Fruit fly (Drosophila melanogaster) Kc167 (cell line): ENCODE results near the gene CG14712.

ENCODE experiments used
- Myc ChIP-seq: fragments of >200 bp; optimal IDR thresholded peaks from 2 replicates; lab custom pipeline; 2017; ENCODE audit warnings: missing external identifiers
- Sin3A ChIP-seq: fragments of >200 bp; optimal IDR thresholded peaks from 2 replicates; lab custom pipeline; 2018; ENCODE audit warnings: missing external identifiers
- h ChIP-seq: fragments of >200 bp; optimal IDR thresholded peaks from 3 replicates; lab custom pipeline; 2018; ENCODE audit warnings: missing external identifiers
- psq ChIP-seq: fragments of >200 bp; optimal IDR thresholded peaks from 2 replicates; lab custom pipeline; 2017; ENCODE audit warnings: missing external identifiers
- ttk ChIP-seq: sonication (Bioruptor generic); optimal IDR thresholded peaks from 2 replicates; lab custom pipeline; 2017; ENCODE audit warnings: missing external identifiers

DNA sequence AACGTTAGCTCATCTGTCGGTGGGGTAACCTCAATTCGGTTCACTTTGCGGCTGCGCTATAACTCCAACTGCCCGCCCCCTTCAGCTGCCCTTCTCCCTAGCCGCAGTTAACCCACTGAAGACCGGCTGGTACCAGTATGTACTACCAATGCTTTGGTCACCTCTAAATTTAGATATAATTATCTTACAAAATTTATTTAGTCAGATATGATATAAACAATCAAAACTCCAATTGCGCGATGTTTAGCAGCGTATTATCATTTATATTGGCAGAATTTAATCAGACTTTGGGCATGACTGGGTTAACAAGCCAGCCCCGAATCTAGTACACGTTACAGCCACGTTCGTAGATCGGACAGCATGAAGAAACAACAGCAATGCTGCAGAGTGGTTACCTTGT lies 33.2 kb downstream of the CG14712 start:
- TF ChIP-seq Myc (no peak), psq (lab: Kevin White, UChicago) (no peak), h (no peak), Sin3A (no peak), ttk (lab: Kevin White, UChicago) (no peak)
